Worm (Caenorhabditis elegans): Measurements from ENCODE around the gene stdh-4.

Gene stdh-4

DNA sequence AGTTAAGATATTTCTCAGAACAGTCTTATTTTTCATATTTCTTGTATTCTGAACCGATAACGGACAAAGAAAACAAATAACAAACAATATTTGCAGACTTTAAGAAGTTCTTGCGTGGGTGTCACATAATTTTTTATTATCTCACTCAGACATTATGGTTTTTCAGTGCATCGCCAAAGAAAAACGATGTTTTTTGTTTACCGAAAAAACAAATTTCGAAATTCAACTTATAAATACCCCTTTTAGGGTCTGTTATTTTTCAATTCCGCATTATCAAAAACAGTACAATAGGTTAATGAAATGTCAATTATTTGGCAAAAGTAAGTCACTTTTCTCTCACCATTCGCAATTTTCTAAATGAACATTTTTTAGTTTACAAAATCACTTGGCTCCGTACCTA is 12.1 kb upstream of the stdh-4 start, which contains the start of gene otpl-4:
Gene otpl-4, plus strand, starts transcription at position 301 of the 400 bp plus-strand sequence.
- no peak for TF ChIP-seq ceh-90 (tag; optimal IDR thresholded peaks at IDR 0.05)
- TF ChIP-seq hpl-2 (GFP tag; optimal IDR thresholded peaks at IDR 0.05) = no peak
- no peak for TF ChIP-seq nhr-237 (tag; optimal IDR thresholded peaks at IDR 0.05)
- no peak for TF ChIP-seq ama-1 (optimal IDR thresholded peaks at IDR 0.05)
- TF ChIP-seq isw-1 (GFP tag; IDR thresholded peaks at IDR 0.05) = no peak
- no peak for TF ChIP-seq Y116A8C.19 (tag; optimal IDR thresholded peaks at IDR 0.05; ENCODE audit: borderline replicate concordance)
- TF ChIP-seq zag-1 (tag; optimal IDR thresholded peaks at IDR 0.05) = no peak
- TF ChIP-seq irx-1 (tag; optimal IDR thresholded peaks at IDR 0.05) = no peak
- no peak for TF ChIP-seq lin-15B (tag; optimal IDR thresholded peaks at IDR 0.05)

DNA sequence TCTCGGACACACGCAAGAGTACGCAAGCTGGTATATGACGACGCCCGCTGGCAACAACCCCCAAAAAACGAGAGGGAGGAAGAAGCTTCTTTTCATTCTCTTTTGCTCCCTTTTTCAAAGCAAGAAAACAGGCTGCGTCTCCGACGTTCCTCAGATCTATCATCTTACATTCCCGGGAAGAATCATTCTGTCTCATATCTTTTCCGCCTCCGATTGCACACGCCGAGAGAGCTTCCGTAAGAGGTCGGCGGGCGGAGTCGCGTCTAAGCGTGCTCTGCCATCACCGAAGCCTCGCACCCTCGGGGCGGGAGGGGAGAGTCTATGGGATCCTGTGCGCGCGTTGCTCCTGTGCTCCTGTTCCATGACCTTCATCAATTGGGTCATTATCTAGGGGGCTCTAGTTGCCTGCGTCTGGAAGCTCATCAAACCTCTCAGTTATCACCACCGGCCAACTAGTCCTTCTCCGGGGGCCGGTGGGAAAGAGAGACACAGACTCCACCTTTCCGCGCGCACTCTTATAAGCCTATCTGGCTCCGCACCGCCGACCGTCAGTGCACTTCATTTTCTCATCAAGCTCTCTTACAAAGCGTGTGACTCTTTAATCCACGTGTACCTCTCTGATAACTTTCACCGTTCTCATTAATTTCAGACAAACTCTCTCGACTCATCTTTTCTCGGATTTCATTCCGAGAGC is 3.4 kb upstream of the stdh-4 start, which contains the start of the genes slc-17.8 and asns-1:
Gene slc-17.8, minus strand, starts transcription at position 51 of the 694 bp plus-strand sequence.
Gene asns-1, plus strand, starts transcription at position 644 of the 694 bp plus-strand sequence.
- no peak for TF ChIP-seq lin-14 (GFP tag; optimal IDR thresholded peaks at IDR 0.05)
- TF ChIP-seq ceh-8 (GFP tag; optimal IDR thresholded peaks at IDR 0.05) = no peak
- TF ChIP-seq grh-1 (GFP tag; IDR thresholded peaks at IDR 0.05) = no peak
- no peak for TF ChIP-seq mab-9 (GFP tag; IDR thresholded peaks at IDR 0.05)
- no peak for TF ChIP-seq hlh-17 (GFP tag; optimal IDR thresholded peaks at IDR 0.05; ENCODE audit: borderline replicate concordance)
- no peak for TF ChIP-seq hpl-2 (GFP tag; optimal IDR thresholded peaks at IDR 0.05)
- TF ChIP-seq ceh-90 (tag; optimal IDR thresholded peaks at IDR 0.05) = no peak

DNA sequence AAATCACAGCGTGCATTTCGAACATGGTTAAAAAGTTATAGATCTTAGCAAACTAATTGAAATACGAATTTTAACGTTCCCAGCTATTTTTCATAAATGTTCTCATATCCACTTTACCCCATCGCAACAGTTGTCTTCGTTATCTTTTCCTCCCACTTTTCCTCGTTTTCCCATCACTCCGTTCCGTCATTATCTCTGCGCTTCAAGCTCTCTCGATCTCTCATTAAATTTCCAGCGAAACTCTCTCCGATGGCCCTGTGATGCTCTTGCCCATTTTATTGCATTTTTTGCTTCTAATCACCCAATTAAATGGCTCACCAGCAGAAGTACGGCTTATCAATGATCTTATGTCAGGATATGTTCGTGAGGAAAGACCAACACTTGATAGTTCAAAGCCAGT is 3.4 kb downstream of the stdh-4 start, which contains the start of gene acr-15:
Gene acr-15, plus strand, starts transcription at position 236 of the 400 bp plus-strand sequence.
- TF ChIP-seq nhr-237 (tag; optimal IDR thresholded peaks at IDR 0.05) = no peak
- no peak for TF ChIP-seq nhr-12 (tag; optimal IDR thresholded peaks at IDR 0.05)
- TF ChIP-seq egl-13 (tag; optimal IDR thresholded peaks at IDR 0.05) = no peak
- TF ChIP-seq lin-15B (tag; optimal IDR thresholded peaks at IDR 0.05) = no peak
- no peak for TF ChIP-seq fos-1 (tag; optimal IDR thresholded peaks at IDR 0.05)
- TF ChIP-seq rnt-1 (tag; optimal IDR thresholded peaks at IDR 0.05) = peak; percentile 46
- TF ChIP-seq nhr-11 (tag; optimal IDR thresholded peaks at IDR 0.05) = no peak
- TF ChIP-seq ets-5 (GFP tag; IDR thresholded peaks at IDR 0.05) = no peak
- no peak for TF ChIP-seq ceh-88 (GFP tag; IDR thresholded peaks at IDR 0.05)
- no peak for TF ChIP-seq elt-3 (tag; optimal IDR thresholded peaks at IDR 0.05)
- TF ChIP-seq C34B4.2 (tag; optimal IDR thresholded peaks at IDR 0.05) = no peak
- no peak for TF ChIP-seq tlp-1 (tag; optimal IDR thresholded peaks at IDR 0.05)
- no peak for TF ChIP-seq nhr-90 (tag; optimal IDR thresholded peaks at IDR 0.05; ENCODE audit: poor library complexity)
- no peak for TF ChIP-seq tbx-2 (tag; optimal IDR thresholded peaks at IDR 0.05)
- no peak for TF ChIP-seq nhr-71 (tag; optimal IDR thresholded peaks at IDR 0.05)
- no peak for TF ChIP-seq mdl-1 (tag; optimal IDR thresholded peaks at IDR 0.05)
- TF ChIP-seq ceh-63 (GFP tag; optimal IDR thresholded peaks at IDR 0.05) = no peak
- no peak for TF ChIP-seq sup-37 (GFP tag; optimal IDR thresholded peaks at IDR 0.05)
- no peak for TF ChIP-seq ztf-11 (tag; optimal IDR thresholded peaks at IDR 0.05)
- TF ChIP-seq unc-86 (tag; optimal IDR thresholded peaks at IDR 0.05) = no peak
- TF ChIP-seq efl-1 (optimal IDR thresholded peaks at IDR 0.05) = no peak
- TF ChIP-seq efl-1 (GFP tag; optimal IDR thresholded peaks at IDR 0.05 in 1 of 2) = peak in 1 of 2 experiments; percentile 78
- TF ChIP-seq lin-14 (GFP tag; optimal IDR thresholded peaks at IDR 0.05) = peak; percentile 1
- TF ChIP-seq egl-27 (tag; optimal IDR thresholded peaks at IDR 0.05) = no peak
- TF ChIP-seq pax-3 (tag; optimal IDR thresholded peaks at IDR 0.05) = no peak
- TF ChIP-seq fkh-4 (tag; optimal IDR thresholded peaks at IDR 0.05; ENCODE audit: borderline replicate concordance) = no peak
- no peak for TF ChIP-seq hpl-2 (GFP tag; optimal IDR thresholded peaks at IDR 0.05)

Measured in whole organism, L1 larva.